Fruit fly (Drosophila melanogaster) whole organism, embryonic: ENCODE measurements around the gene CG4297.

Source experiments
- Antp ChIP-seq: fragments of 200-800 bp; sonication (Bioruptor generic); optimal IDR thresholded peaks from 3 replicates; lab custom pipeline; 2016; ENCODE audit warnings: missing biosample characterization, missing genetic modification characterization
- Atf-2 ChIP-seq: fragments of 200-800 bp; sonication (Bioruptor generic); optimal IDR thresholded peaks from 2 replicates; lab custom pipeline; 2016; ENCODE audit warnings: missing biosample characterization, missing genetic modification characterization
- BtbVII ChIP-seq: fragments of 200-800 bp; sonication (Bioruptor generic); optimal IDR thresholded peaks from 3 replicates; lab custom pipeline; 2017; ENCODE audit warnings: missing biosample characterization, mild to moderate bottlenecking, missing genetic modification characterization
- CG11247 ChIP-seq: fragments of 200-800 bp; sonication (Bioruptor generic); IDR thresholded peaks from 2 replicates; pipeline ENCODE4 v1.3.6; 2022; ENCODE audit warnings: missing biosample characterization, missing genetic modification characterization
- CG12071 ChIP-seq: fragments of 200-800 bp; sonication (Bioruptor generic); optimal IDR thresholded peaks from 3 replicates; lab custom pipeline; 2018; ENCODE audit warnings: missing biosample characterization, mild to moderate bottlenecking, missing genetic modification characterization
- CG14710 ChIP-seq: fragments of 200-800 bp; sonication (Bioruptor generic); optimal IDR thresholded peaks from 3 replicates; lab custom pipeline; 2019; ENCODE audit warnings: missing biosample characterization, mild to moderate bottlenecking, missing genetic modification characterization, moderate library complexity
- CG16779 ChIP-seq: fragments of 200-800 bp; sonication (Bioruptor generic); IDR thresholded peaks from 2 replicates; pipeline ENCODE4 v1.3.6; 2022; ENCODE audit warnings: missing biosample characterization, missing genetic modification characterization
- CG18599 ChIP-seq: fragments of 200-800 bp; sonication (Bioruptor generic); optimal IDR thresholded peaks from 3 replicates; lab custom pipeline; 2017; ENCODE audit warnings: missing biosample characterization, missing genetic modification characterization, mild to moderate bottlenecking, moderate library complexity, missing genetic modification reagents
- CG3838 ChIP-seq: fragments of 200-800 bp; sonication (Bioruptor generic); optimal IDR thresholded peaks from 3 replicates; lab custom pipeline; 2016; ENCODE audit warnings: missing biosample characterization, missing genetic modification characterization
- CG43689 ChIP-seq: fragments of 200-800 bp; sonication (Bioruptor generic); IDR thresholded peaks from 2 replicates; pipeline ENCODE4 v1.3.6; 2022; ENCODE audit warnings: missing biosample characterization, missing genetic modification characterization
- CG4404 ChIP-seq: fragments of 200-800 bp; sonication (Bioruptor generic); IDR thresholded peaks from 2 replicates; pipeline ENCODE4 v1.3.6; 2022; ENCODE audit warnings: missing biosample characterization, missing genetic modification characterization
- CG6689 ChIP-seq: fragments of 200-800 bp; sonication (Bioruptor generic); IDR thresholded peaks from 2 replicates; pipeline ENCODE4 v1.3.6; 2022; ENCODE audit warnings: missing biosample characterization, missing genetic modification characterization
- CG7556 ChIP-seq: fragments of 200-800 bp; sonication (Bioruptor generic); optimal IDR thresholded peaks from 2 replicates; lab custom pipeline; 2017; ENCODE audit warnings: missing biosample characterization, mild to moderate bottlenecking, missing genetic modification characterization
- Chrac-16 ChIP-seq: fragments of 200-800 bp; sonication (Bioruptor generic); optimal IDR thresholded peaks from 3 replicates; lab custom pipeline; 2016; ENCODE audit warnings: missing biosample characterization, missing genetic modification characterization
- Dref ChIP-seq: fragments of 200-800 bp; sonication (Bioruptor generic); IDR thresholded peaks from 2 replicates; pipeline ENCODE4 v1.3.6; 2022; ENCODE audit warnings: missing biosample characterization, missing genetic modification characterization
- ERR ChIP-seq: fragments of 200-800 bp; sonication (Bioruptor generic); optimal IDR thresholded peaks from 2 replicates; lab custom pipeline; 2016; ENCODE audit warnings: missing biosample characterization, missing genetic modification characterization
- Ets97D ChIP-seq: fragments of 200-800 bp; sonication (Bioruptor generic); optimal IDR thresholded peaks from 3 replicates; lab custom pipeline; 2016; ENCODE audit warnings: missing biosample characterization, missing genetic modification characterization
- Fer3 ChIP-seq: fragments of 200-800 bp; sonication (Bioruptor generic); optimal IDR thresholded peaks from 2 replicates; lab custom pipeline; 2018; ENCODE audit warnings: missing biosample characterization, mild to moderate bottlenecking, missing genetic modification characterization, moderate library complexity
- HLH54F ChIP-seq: fragments of 200-800 bp; sonication (Bioruptor generic); optimal IDR thresholded peaks from 3 replicates; lab custom pipeline; 2016; ENCODE audit warnings: missing biosample characterization, missing genetic modification characterization
- HmgD ChIP-seq: fragments of 200-800 bp; sonication (Bioruptor generic); optimal IDR thresholded peaks from 3 replicates; lab custom pipeline; 2016; ENCODE audit warnings: missing biosample characterization, missing genetic modification characterization
- HmgZ ChIP-seq: fragments of 200-800 bp; sonication (Bioruptor generic); optimal IDR thresholded peaks from 2 replicates; lab custom pipeline; 2018; ENCODE audit warnings: missing biosample characterization, mild to moderate bottlenecking, missing genetic modification characterization
- Hr78 ChIP-seq, 2 experiments: fragments of 200-800 bp in 1 of 2; fragments of >200 bp in 1 of 2; sonication (Bioruptor generic) in 1 of 2; optimal IDR thresholded peaks; 2 replicates each; lab custom pipeline; 2017 to 2019; ENCODE audit warnings: missing biosample characterization in 2 of 2, missing genetic modification characterization in 2 of 2, mild to moderate bottlenecking in 1 of 2, moderate library complexity in 1 of 2
- Lim3 ChIP-seq: fragments of 200-800 bp; sonication (Bioruptor generic); IDR thresholded peaks from 2 replicates; pipeline ENCODE4 v1.3.6; 2022; ENCODE audit warnings: missing biosample characterization, missing genetic modification characterization
- Neu2 ChIP-seq: fragments of 200-800 bp; sonication (Bioruptor generic); optimal IDR thresholded peaks from 3 replicates; lab custom pipeline; 2016; ENCODE audit warnings: missing biosample characterization, missing genetic modification characterization, borderline replicate concordance
- Side ChIP-seq: fragments of 200-800 bp; sonication (Bioruptor generic); optimal IDR thresholded peaks from 2 replicates; lab custom pipeline; 2016; ENCODE audit warnings: missing biosample characterization, missing genetic modification characterization
- bab2 ChIP-seq: fragments of 200-800 bp; sonication (Bioruptor generic); optimal IDR thresholded peaks from 2 replicates; lab custom pipeline; 2016; ENCODE audit warnings: missing biosample characterization, missing genetic modification characterization
- bbx ChIP-seq: fragments of 200-800 bp; sonication (Bioruptor generic); IDR thresholded peaks from 2 replicates; pipeline ENCODE4 v1.3.6; 2022; ENCODE audit warnings: missing biosample characterization, missing genetic modification characterization; ENCODE audit not compliant: partially characterized antibody
- bigmax ChIP-seq: fragments of 200-800 bp; sonication (Bioruptor generic); optimal IDR thresholded peaks from 2 replicates; lab custom pipeline; 2018; ENCODE audit warnings: missing biosample characterization, mild to moderate bottlenecking, missing genetic modification characterization
- corto ChIP-seq: fragments of 200-800 bp; sonication (Bioruptor generic); optimal IDR thresholded peaks from 2 replicates; lab custom pipeline; 2016; ENCODE audit warnings: missing biosample characterization, mild to moderate bottlenecking, missing genetic modification characterization, moderate library complexity
- dan ChIP-seq: fragments of 200-800 bp; sonication (Bioruptor generic); IDR thresholded peaks from 2 replicates; pipeline ENCODE4 v1.3.6; 2022; ENCODE audit warnings: missing biosample characterization, missing genetic modification characterization
- en ChIP-seq: fragments of 200-800 bp; sonication (Bioruptor generic); optimal IDR thresholded peaks from 2 replicates; lab custom pipeline; 2016; ENCODE audit warnings: missing biosample characterization, missing genetic modification characterization
- esg ChIP-seq: fragments of 200-800 bp; sonication (Bioruptor generic); conservative IDR thresholded peaks from 2 replicates; pipeline ENCODE4 v1.3.6; 2022; ENCODE audit warnings: missing biosample characterization, missing genetic modification characterization
- fd3F ChIP-seq: fragments of 200-800 bp; sonication (Bioruptor generic); optimal IDR thresholded peaks from 2 replicates; lab custom pipeline; 2018; ENCODE audit warnings: missing biosample characterization, mild to moderate bottlenecking, missing genetic modification characterization, moderate library complexity
- gro ChIP-seq: fragments of 200-800 bp; sonication (Bioruptor generic); optimal IDR thresholded peaks from 2 replicates; lab custom pipeline; 2016; ENCODE audit warnings: missing biosample characterization, missing genetic modification characterization
- kay ChIP-seq: fragments of 200-800 bp; sonication (Bioruptor generic); optimal IDR thresholded peaks from 2 replicates; lab custom pipeline; 2016; ENCODE audit warnings: missing biosample characterization, missing genetic modification characterization
- lilli ChIP-seq: fragments of 200-800 bp; sonication (Bioruptor generic); optimal IDR thresholded peaks from 3 replicates; lab custom pipeline; 2016; ENCODE audit warnings: missing biosample characterization, missing genetic modification characterization
- mirr ChIP-seq: fragments of 200-800 bp; sonication (Bioruptor generic); optimal IDR thresholded peaks from 3 replicates; lab custom pipeline; 2018; ENCODE audit warnings: missing biosample characterization, mild to moderate bottlenecking, missing genetic modification characterization
- nerfin-2 ChIP-seq: fragments of 200-800 bp; sonication (Bioruptor generic); IDR thresholded peaks from 2 replicates; pipeline ENCODE4 v1.3.6; 2022; ENCODE audit warnings: missing biosample characterization, missing genetic modification characterization; ENCODE audit not compliant: partially characterized antibody
- org-1 ChIP-seq: fragments of 200-800 bp; sonication (Bioruptor generic); optimal IDR thresholded peaks from 2 replicates; lab custom pipeline; 2017; ENCODE audit warnings: missing biosample characterization, missing genetic modification characterization
- pan ChIP-seq, 4 experiments: fragments of >200 bp in 3 of 4; fragments of 200-800 bp in 1 of 4; sonication (Bioruptor generic) in 1 of 4; optimal IDR thresholded peaks in 3 of 4; IDR thresholded peaks in 1 of 4; 2 replicates each; pipeline versions ENCODE4 v1.3.6 to Lab custom; 2017 to 2022; ENCODE audit warnings: missing biosample characterization in 2 of 4, missing genetic modification characterization in 2 of 4, mixed read lengths in 1 of 4
- pzg ChIP-seq: fragments of 200-800 bp; sonication (Bioruptor generic); optimal IDR thresholded peaks from 3 replicates; lab custom pipeline; 2018; ENCODE audit warnings: missing biosample characterization, mild to moderate bottlenecking, missing genetic modification characterization, moderate library complexity
- schlank ChIP-seq: fragments of 200-800 bp; sonication (Bioruptor generic); optimal IDR thresholded peaks from 2 replicates; lab custom pipeline; 2018; ENCODE audit warnings: missing biosample characterization, mild to moderate bottlenecking, missing genetic modification characterization
- sd ChIP-seq: fragments of 200-800 bp; sonication (Bioruptor generic); optimal IDR thresholded peaks from 3 replicates; lab custom pipeline; 2018; ENCODE audit warnings: missing biosample characterization, mild to moderate bottlenecking, missing genetic modification characterization, moderate library complexity
- tap ChIP-seq: fragments of 200-800 bp; optimal IDR thresholded peaks from 3 replicates; lab custom pipeline; 2019; ENCODE audit warnings: missing biosample characterization, mild to moderate bottlenecking, missing genetic modification characterization, moderate library complexity
- tx ChIP-seq: fragments of 200-800 bp; sonication (Bioruptor generic); optimal IDR thresholded peaks from 2 replicates; lab custom pipeline; 2016; ENCODE audit warnings: missing biosample characterization, missing genetic modification characterization
- unc-4 ChIP-seq: fragments of 200-800 bp; sonication (Bioruptor generic); IDR thresholded peaks from 2 replicates; pipeline ENCODE4 v1.3.6; 2022; ENCODE audit warnings: missing biosample characterization, missing genetic modification characterization; ENCODE audit not compliant: partially characterized antibody
- vnd ChIP-seq: fragments of 200-800 bp; sonication (Bioruptor generic); IDR thresholded peaks from 3 replicates; pipeline ENCODE4 v1.3.6; 2022; ENCODE audit warnings: missing biosample characterization, missing genetic modification characterization; ENCODE audit not compliant: partially characterized antibody
- wek ChIP-seq: fragments of 200-800 bp; sonication (Bioruptor generic); optimal IDR thresholded peaks from 3 replicates; lab custom pipeline; 2018; ENCODE audit warnings: missing biosample characterization, mild to moderate bottlenecking, missing genetic modification characterization, moderate library complexity
- zfh2 ChIP-seq: fragments of 200-800 bp; sonication (Bioruptor generic); optimal IDR thresholded peaks from 2 replicates; lab custom pipeline; 2016; ENCODE audit warnings: missing biosample characterization, missing genetic modification characterization

The CG4297 gene

dm6 chr2L:468745-469358 lies 3.1 kb downstream of the CG4297 start (continued):
- TF ChIP-seq tx (GFP tag; lab: Kevin White, UChicago) (peak; percentile 23), CG11247 (GFP tag; lab: Robert Waterston, UW) (no peak), Chrac-16 (GFP tag; lab: Kevin White, UChicago) (peak; percentile 62), schlank (peak; percentile 61), Side (GFP tag; lab: Kevin White, UChicago) (peak; percentile 55), pzg (no peak), kay (GFP tag; lab: Kevin White, UChicago) (no peak), unc-4 (GFP tag; lab: Robert Waterston, UW) (no peak), BtbVII (GFP tag; lab: Kevin White, UChicago) (peak; percentile 36), HLH54F (GFP tag; lab: Kevin White, UChicago) (peak; percentile 78), CG12071 (peak; percentile 75), Atf-2 (GFP tag; lab: Kevin White, UChicago) (peak; percentile 44), tap (peak; percentile 56), bigmax (no peak), CG4404 (GFP tag; lab: Robert Waterston, UW) (no peak), fd3F (GFP tag; lab: Kevin White, UChicago) (peak; percentile 6), ERR (GFP tag; lab: Kevin White, UChicago) (peak; percentile 49), HmgZ (tag; lab: Kevin White, UChicago) (peak; percentile 50), bab2 (GFP tag; lab: Kevin White, UChicago) (peak; percentile 69), CG7556 (GFP tag; lab: Kevin White, UChicago) (peak; percentile 72), CG16779 (GFP tag; lab: Robert Waterston, UW) (peak; percentile 72), sd (tag; lab: Kevin White, UChicago) (peak; percentile 30), esg (peak; percentile 71), vnd (GFP tag; lab: Robert Waterston, UW) (no peak), bbx (GFP tag; lab: Robert Waterston, UW) (no peak), Lim3 (GFP tag; lab: Robert Waterston, UW) (peak; percentile 49; the same call in 1 of the 2 replicates), corto (GFP tag; lab: Kevin White, UChicago) (peak; percentile 19), gro (GFP tag; lab: Kevin White, UChicago) (peak; percentile 82), en (GFP tag; lab: Kevin White, UChicago) (peak; percentile 32), org-1 (GFP tag; lab: Kevin White, UChicago) (peak; percentile 80), Fer3 (tag; lab: Kevin White, UChicago) (peak; percentile 77), wek (GFP tag; lab: Kevin White, UChicago) (peak; percentile 33), pan (optimal IDR thresholded peaks at IDR 0.05; lab: Kevin White, UChicago) (no peak), pan (GFP tag; optimal IDR thresholded peaks at IDR 0.05 in 1 of 2, IDR thresholded peaks at IDR 0.05 in 1 of 2) (peak in 1 of 2 experiments; percentile 84), dan (GFP tag; lab: Robert Waterston, UW) (no peak), Hr78 (GFP tag; optimal IDR thresholded peaks at IDR 0.05; lab: Kevin White, UChicago) (peak in 1 of 2 experiments; percentile 64), CG43689 (GFP tag; lab: Robert Waterston, UW) (peak; percentile 75), Dref (GFP tag; lab: Robert Waterston, UW) (no peak), CG18599 (GFP tag; lab: Kevin White, UChicago) (peak; percentile 82), CG6689 (GFP tag; lab: Robert Waterston, UW) (peak; percentile 72), HmgD (GFP tag; lab: Kevin White, UChicago) (peak; percentile 24), Antp (GFP tag; lab: Kevin White, UChicago) (peak; percentile 68), mirr (GFP tag; lab: Kevin White, UChicago) (peak; percentile 41), CG14710 (tag; lab: Kevin White, UChicago) (peak; percentile 51), lilli (peak; percentile 82), zfh2 (GFP tag; lab: Kevin White, UChicago) (peak; percentile 76), Neu2 (GFP tag; lab: Kevin White, UChicago) (no peak), Ets97D (peak; percentile 32), nerfin-2 (GFP tag; lab: Robert Waterston, UW) (no peak), CG3838 (GFP tag; lab: Kevin White, UChicago) (no peak)
